Worm (Caenorhabditis elegans): Measurements from ENCODE around the gene fzo-1.

The fzo-1 gene

DNA sequence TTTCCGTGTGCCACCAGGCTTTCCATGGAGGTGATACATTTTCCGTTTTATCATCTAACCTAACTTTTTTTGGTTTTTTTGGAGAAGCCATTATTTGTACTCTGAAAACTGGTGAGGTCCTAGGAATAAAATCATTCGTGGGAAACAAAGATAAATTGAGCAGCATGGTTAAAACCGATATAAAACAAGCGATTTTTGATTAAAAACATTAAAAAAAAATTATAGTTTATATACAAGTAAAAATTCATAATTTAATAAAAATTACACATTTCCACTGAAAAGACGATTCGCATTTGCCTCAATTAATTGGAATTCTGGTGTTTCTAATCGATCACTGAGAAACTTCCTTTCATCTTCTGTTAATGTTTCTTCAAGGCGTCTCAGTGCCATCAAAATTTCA is 2.5 kb upstream of the fzo-1 start, which contains the start of gene ZK1248.15:
ZK1248.15 (minus strand) TSS at position 101 of the 400 bp plus-strand sequence.
- no peak for TF ChIP-seq hnd-1 (tag; optimal IDR thresholded peaks at IDR 0.05)
- no peak for TF ChIP-seq sea-1 (GFP tag; conservative IDR thresholded peaks at IDR 0.05)
- no peak for TF ChIP-seq tra-4 (tag; optimal IDR thresholded peaks at IDR 0.05)
- no peak for TF ChIP-seq aly-1 (tag; optimal IDR thresholded peaks at IDR 0.05)
- TF ChIP-seq tbx-37 (GFP tag; conservative IDR thresholded peaks at IDR 0.05), result no peak
- TF ChIP-seq tbx-11 (GFP tag; IDR thresholded peaks at IDR 0.05), result no peak
- no peak for TF ChIP-seq hmbx-1 (tag; optimal IDR thresholded peaks at IDR 0.05)
- no peak for TF ChIP-seq B0310.2 (tag; optimal IDR thresholded peaks at IDR 0.05)
- TF ChIP-seq flt-1 (GFP tag; IDR thresholded peaks at IDR 0.05), result no peak
- no peak for TF ChIP-seq hmg-4 (GFP tag; optimal IDR thresholded peaks at IDR 0.05)
- TF ChIP-seq ama-1 (optimal IDR thresholded peaks at IDR 0.05), result no peak
- TF ChIP-seq scrt-1 (GFP tag; IDR thresholded peaks at IDR 0.05), result no peak

DNA sequence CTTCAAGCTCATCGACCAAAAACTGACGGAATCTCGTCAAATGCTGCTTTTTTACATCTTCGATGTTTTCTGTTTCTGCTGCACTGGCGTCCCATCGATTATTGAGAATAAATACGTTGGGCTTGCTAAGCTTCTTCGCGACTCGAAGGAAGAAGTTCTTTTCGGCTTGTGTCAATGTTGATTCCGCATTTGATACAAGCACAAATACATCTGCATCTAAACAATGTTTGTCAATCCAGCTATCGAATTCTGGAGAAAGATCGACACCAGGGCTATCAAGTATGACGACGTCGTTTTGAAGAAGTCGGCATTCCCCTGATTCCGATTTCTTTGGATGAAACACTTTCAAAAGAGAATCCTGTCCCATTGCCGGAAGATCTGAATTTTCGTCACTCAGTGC is 857 bp downstream of the fzo-1 start:
- TF ChIP-seq sea-1 (GFP tag; conservative IDR thresholded peaks at IDR 0.05) (no peak), F13C5.2 (tag; optimal IDR thresholded peaks at IDR 0.05) (no peak), hmg-4 (GFP tag; optimal IDR thresholded peaks at IDR 0.05) (no peak), B0310.2 (tag; optimal IDR thresholded peaks at IDR 0.05) (no peak), tra-4 (tag; optimal IDR thresholded peaks at IDR 0.05) (no peak), flt-1 (GFP tag; IDR thresholded peaks at IDR 0.05) (no peak), tbx-11 (GFP tag; IDR thresholded peaks at IDR 0.05) (no peak), pes-1 (GFP tag; IDR thresholded peaks at IDR 0.05) (no peak), scrt-1 (GFP tag; IDR thresholded peaks at IDR 0.05) (no peak), hnd-1 (tag; optimal IDR thresholded peaks at IDR 0.05) (no peak), ets-7 (tag; optimal IDR thresholded peaks at IDR 0.05) (no peak)

DNA sequence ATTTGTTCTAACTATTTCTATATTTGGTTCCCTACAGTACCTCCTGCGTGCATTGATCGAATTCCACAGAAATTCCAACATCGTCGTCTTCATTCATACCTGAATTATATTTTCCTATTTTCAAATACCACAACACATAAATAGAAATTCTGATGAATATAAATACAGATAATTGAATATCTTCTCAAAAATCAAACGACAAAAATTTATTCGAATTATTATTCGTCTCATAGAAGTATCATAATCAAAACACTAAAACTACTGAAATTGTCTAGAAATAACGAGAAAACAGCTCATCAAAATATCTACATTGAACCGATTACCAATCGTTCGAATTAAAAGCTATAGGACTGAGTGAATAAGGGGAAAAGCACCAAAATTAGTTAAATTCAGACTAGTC is 2.9 kb downstream of the fzo-1 start, which contains the start of gene gtap-1:
gtap-1 (minus strand) TSS at position 101 of the 400 bp plus-strand sequence.
- TF ChIP-seq B0310.2 (tag; optimal IDR thresholded peaks at IDR 0.05) (no peak), ama-1 (optimal IDR thresholded peaks at IDR 0.05) (no peak), tbx-11 (GFP tag; IDR thresholded peaks at IDR 0.05) (no peak)

DNA sequence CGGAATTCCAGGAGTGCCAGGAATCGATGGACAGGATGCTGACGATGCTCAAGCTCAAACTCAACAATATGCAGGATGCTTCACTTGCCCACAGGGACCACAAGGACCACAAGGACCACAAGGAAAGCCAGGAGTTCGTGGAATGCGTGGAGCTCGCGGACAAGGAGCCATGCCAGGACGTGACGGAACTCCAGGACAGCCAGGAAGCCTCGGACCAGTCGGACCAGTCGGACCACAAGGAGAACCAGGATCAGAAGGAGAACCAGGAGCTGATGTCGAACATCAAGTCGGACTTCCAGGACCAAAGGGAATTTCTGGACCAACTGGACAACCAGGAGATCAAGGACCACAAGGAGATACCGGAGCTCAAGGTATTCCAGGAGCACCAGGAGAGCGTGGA is 4.6 kb downstream of the fzo-1 start:
- TF ChIP-seq aly-1 (tag; optimal IDR thresholded peaks at IDR 0.05) (no peak), sea-1 (GFP tag; conservative IDR thresholded peaks at IDR 0.05) (no peak), flt-1 (GFP tag; IDR thresholded peaks at IDR 0.05) (no peak), F13C5.2 (tag; optimal IDR thresholded peaks at IDR 0.05) (no peak), ceh-13 (GFP tag; optimal IDR thresholded peaks at IDR 0.05) (no peak), hmbx-1 (tag; optimal IDR thresholded peaks at IDR 0.05) (no peak), hnd-1 (tag; optimal IDR thresholded peaks at IDR 0.05) (no peak), scrt-1 (GFP tag; IDR thresholded peaks at IDR 0.05) (no peak), tra-4 (tag; optimal IDR thresholded peaks at IDR 0.05) (no peak), ama-1 (optimal IDR thresholded peaks at IDR 0.05) (no peak), ceh-36 (tag; optimal IDR thresholded peaks at IDR 0.05) (no peak), hmg-4 (GFP tag; optimal IDR thresholded peaks at IDR 0.05) (no peak), tbx-11 (GFP tag; IDR thresholded peaks at IDR 0.05) (no peak), pes-1 (GFP tag; IDR thresholded peaks at IDR 0.05) (no peak), ets-7 (tag; optimal IDR thresholded peaks at IDR 0.05) (no peak), tbx-37 (GFP tag; conservative IDR thresholded peaks at IDR 0.05) (no peak)

DNA sequence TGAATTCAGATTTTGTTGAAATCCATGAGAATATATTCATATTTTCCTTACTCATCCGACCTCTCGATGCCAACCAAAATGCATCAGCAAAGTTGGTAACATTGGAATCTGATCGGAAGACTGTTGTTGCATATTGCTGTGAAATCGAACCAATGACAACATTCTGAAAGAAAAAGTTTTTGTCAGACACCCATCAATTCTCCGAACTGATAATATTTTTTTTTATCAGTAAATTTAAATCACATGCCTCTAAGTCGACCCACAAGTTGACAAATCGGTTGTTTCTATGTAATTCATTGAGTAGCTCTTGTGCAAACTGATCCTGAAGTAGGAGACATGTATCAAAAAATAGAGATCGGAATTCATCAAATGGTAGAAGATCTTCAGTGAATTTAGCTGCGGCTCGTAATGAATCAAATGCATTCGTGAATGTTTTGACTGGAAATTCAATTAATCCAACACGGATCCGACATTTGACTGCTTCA is 6.0 kb downstream of the fzo-1 start, which contains the start of gene col-74:
col-74 (plus strand) TSS at position 435 of the 485 bp plus-strand sequence.
- TF ChIP-seq hnd-1 (tag; optimal IDR thresholded peaks at IDR 0.05) (no peak), flt-1 (GFP tag; IDR thresholded peaks at IDR 0.05) (no peak), F13C5.2 (tag; optimal IDR thresholded peaks at IDR 0.05) (no peak), ets-7 (tag; optimal IDR thresholded peaks at IDR 0.05) (no peak), aly-1 (tag; optimal IDR thresholded peaks at IDR 0.05) (no peak), B0310.2 (tag; optimal IDR thresholded peaks at IDR 0.05) (no peak), hmg-4 (GFP tag; optimal IDR thresholded peaks at IDR 0.05) (no peak), pes-1 (GFP tag; IDR thresholded peaks at IDR 0.05) (no peak), tbx-37 (GFP tag; conservative IDR thresholded peaks at IDR 0.05) (no peak), ceh-13 (GFP tag; optimal IDR thresholded peaks at IDR 0.05) (no peak), tbx-11 (GFP tag; IDR thresholded peaks at IDR 0.05) (no peak), tra-4 (tag; optimal IDR thresholded peaks at IDR 0.05) (no peak), scrt-1 (GFP tag; IDR thresholded peaks at IDR 0.05) (no peak), sea-1 (GFP tag; conservative IDR thresholded peaks at IDR 0.05) (no peak), hmbx-1 (tag; optimal IDR thresholded peaks at IDR 0.05) (no peak), ceh-36 (tag; optimal IDR thresholded peaks at IDR 0.05) (no peak), ama-1 (optimal IDR thresholded peaks at IDR 0.05) (no peak)

DNA sequence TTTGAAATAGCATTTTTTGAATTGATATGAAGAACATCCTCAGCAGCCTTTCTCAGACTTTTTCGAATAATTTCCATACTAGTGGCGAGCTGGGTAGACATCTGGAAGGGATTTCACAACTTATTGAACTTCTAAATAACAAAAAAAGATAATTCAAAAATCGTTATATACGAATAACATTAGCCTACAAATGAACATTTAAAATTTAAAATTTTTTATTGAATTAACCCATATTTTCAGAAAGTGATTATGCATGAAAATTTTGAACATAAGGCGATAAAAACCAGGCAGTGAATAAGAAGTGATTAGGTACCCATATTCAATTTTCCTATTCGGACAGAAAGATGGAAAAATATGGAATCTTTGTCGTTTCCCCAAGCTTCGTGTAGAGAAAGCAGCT is 7.5 kb downstream of the fzo-1 start, which contains the start of gene ZK1248.11:
ZK1248.11 (minus strand) TSS at position 101 of the 400 bp plus-strand sequence.
- TF ChIP-seq aly-1 (tag; optimal IDR thresholded peaks at IDR 0.05) (no peak), ama-1 (optimal IDR thresholded peaks at IDR 0.05) (no peak), pes-1 (GFP tag; IDR thresholded peaks at IDR 0.05) (no peak), sea-1 (GFP tag; conservative IDR thresholded peaks at IDR 0.05) (no peak), B0310.2 (tag; optimal IDR thresholded peaks at IDR 0.05) (no peak), ets-7 (tag; optimal IDR thresholded peaks at IDR 0.05) (no peak), tra-4 (tag; optimal IDR thresholded peaks at IDR 0.05) (no peak), tbx-11 (GFP tag; IDR thresholded peaks at IDR 0.05) (no peak), F13C5.2 (tag; optimal IDR thresholded peaks at IDR 0.05) (no peak), ceh-36 (tag; optimal IDR thresholded peaks at IDR 0.05) (no peak), scrt-1 (GFP tag; IDR thresholded peaks at IDR 0.05) (no peak), flt-1 (GFP tag; IDR thresholded peaks at IDR 0.05) (no peak), tbx-37 (GFP tag; conservative IDR thresholded peaks at IDR 0.05) (no peak), ceh-13 (GFP tag; optimal IDR thresholded peaks at IDR 0.05) (no peak), hnd-1 (tag; optimal IDR thresholded peaks at IDR 0.05) (no peak), hmg-4 (GFP tag; optimal IDR thresholded peaks at IDR 0.05) (no peak), hmbx-1 (tag; optimal IDR thresholded peaks at IDR 0.05) (no peak)

DNA sequence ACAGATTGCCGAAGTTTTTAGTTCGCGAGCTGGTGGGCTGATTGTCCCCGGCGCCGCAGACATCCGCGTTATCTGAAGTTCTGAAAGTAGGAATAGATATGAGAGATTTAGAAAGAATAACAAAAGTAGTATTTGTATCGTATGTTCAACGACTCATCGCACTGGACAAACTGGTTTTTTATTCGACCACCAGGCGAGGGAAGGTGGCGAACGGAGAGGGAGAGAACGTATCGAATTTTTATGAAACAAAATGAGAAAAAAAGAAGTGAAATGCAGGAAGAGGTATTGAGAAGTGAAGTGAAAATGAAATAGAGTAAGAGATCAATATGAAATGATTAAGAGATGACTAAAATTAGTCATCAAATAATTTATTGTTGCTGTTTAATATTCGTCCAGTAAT is 8.6 kb downstream of the fzo-1 start, which contains the start of gene tbc-2:
tbc-2 (minus strand) TSS at position 80 of the 400 bp plus-strand sequence.
- TF ChIP-seq ceh-36 (tag; optimal IDR thresholded peaks at IDR 0.05) (no peak), B0310.2 (tag; optimal IDR thresholded peaks at IDR 0.05) (no peak), hnd-1 (tag; optimal IDR thresholded peaks at IDR 0.05) (no peak), ceh-13 (GFP tag; optimal IDR thresholded peaks at IDR 0.05) (no peak), ets-7 (tag; optimal IDR thresholded peaks at IDR 0.05) (no peak), sea-1 (GFP tag; conservative IDR thresholded peaks at IDR 0.05) (no peak), hmbx-1 (tag; optimal IDR thresholded peaks at IDR 0.05) (no peak), ama-1 (optimal IDR thresholded peaks at IDR 0.05) (no peak), flt-1 (GFP tag; IDR thresholded peaks at IDR 0.05) (no peak), pes-1 (GFP tag; IDR thresholded peaks at IDR 0.05) (no peak), aly-1 (tag; optimal IDR thresholded peaks at IDR 0.05) (no peak), tra-4 (tag; optimal IDR thresholded peaks at IDR 0.05) (no peak), scrt-1 (GFP tag; IDR thresholded peaks at IDR 0.05) (no peak), F13C5.2 (tag; optimal IDR thresholded peaks at IDR 0.05) (no peak), tbx-37 (GFP tag; conservative IDR thresholded peaks at IDR 0.05) (no peak), hmg-4 (GFP tag; optimal IDR thresholded peaks at IDR 0.05) (no peak)

Data from whole organism, early embryonic.